Fruit fly (Drosophila melanogaster) whole organism, embryonic: ENCODE data around the gene papi.

Experiments
- BtbVII ChIP-seq: fragments of 200-800 bp; sonication (Bioruptor generic); optimal IDR thresholded peaks from 3 replicates; lab custom pipeline; 2017; ENCODE audit warnings: missing biosample characterization, mild to moderate bottlenecking, missing genetic modification characterization
- CG10654 ChIP-seq: fragments of 200-800 bp; sonication (Bioruptor generic); optimal IDR thresholded peaks from 2 replicates; lab custom pipeline; 2016; ENCODE audit warnings: missing biosample characterization, missing genetic modification characterization
- CG10979 ChIP-seq: fragments of 200-800 bp; sonication (Bioruptor generic); optimal IDR thresholded peaks from 2 replicates; lab custom pipeline; 2018; ENCODE audit warnings: missing biosample characterization, mild to moderate bottlenecking, missing genetic modification characterization, moderate library complexity
- CG13894 ChIP-seq: fragments of 200-800 bp; sonication (Bioruptor generic); optimal IDR thresholded peaks from 3 replicates; lab custom pipeline; 2018; ENCODE audit warnings: missing biosample characterization, mild to moderate bottlenecking, missing genetic modification characterization, moderate library complexity
- CG14014 ChIP-seq: fragments of 200-800 bp; sonication (Bioruptor generic); IDR thresholded peaks from 2 replicates; pipeline ENCODE4 v1.3.6; 2022; ENCODE audit warnings: missing biosample characterization, missing genetic modification characterization
- CG14710 ChIP-seq: fragments of 200-800 bp; sonication (Bioruptor generic); optimal IDR thresholded peaks from 3 replicates; lab custom pipeline; 2019; ENCODE audit warnings: missing biosample characterization, mild to moderate bottlenecking, missing genetic modification characterization, moderate library complexity
- CG14965 ChIP-seq: fragments of 200-800 bp; sonication (Bioruptor generic); optimal IDR thresholded peaks from 2 replicates; lab custom pipeline; 2016; ENCODE audit warnings: missing biosample characterization, missing genetic modification characterization, borderline replicate concordance
- CG17359 ChIP-seq: fragments of 200-800 bp; sonication (Bioruptor generic); optimal IDR thresholded peaks from 3 replicates; lab custom pipeline; 2018; ENCODE audit warnings: missing biosample characterization, mild to moderate bottlenecking, missing genetic modification characterization, moderate library complexity
- CG2712 ChIP-seq: fragments of 200-800 bp; optimal IDR thresholded peaks from 3 replicates; lab custom pipeline; 2019; ENCODE audit warnings: missing biosample characterization, mild to moderate bottlenecking, missing genetic modification characterization, moderate library complexity
- CG30403 ChIP-seq: fragments of 200-800 bp; sonication (Bioruptor generic); optimal IDR thresholded peaks from 3 replicates; lab custom pipeline; 2016; ENCODE audit warnings: missing biosample characterization, missing genetic modification characterization
- CG34376 ChIP-seq: fragments of 200-800 bp; sonication (Bioruptor generic); optimal IDR thresholded peaks from 2 replicates; lab custom pipeline; 2018; ENCODE audit warnings: missing biosample characterization, mild to moderate bottlenecking, missing genetic modification characterization
- CG3726 ChIP-seq: fragments of 200-800 bp; sonication (Bioruptor generic); IDR thresholded peaks from 3 replicates; pipeline ENCODE4, ENCODE4 v1.3.6; 2022; ENCODE audit warnings: missing biosample characterization, missing genetic modification characterization
- CG5245 ChIP-seq: fragments of 200-800 bp; sonication (Bioruptor generic); optimal IDR thresholded peaks from 3 replicates; lab custom pipeline; 2016; ENCODE audit warnings: missing biosample characterization, missing genetic modification characterization
- CG6175 ChIP-seq: fragments of 200-800 bp; sonication (Bioruptor generic); IDR thresholded peaks from 3 replicates; pipeline ENCODE4 v1.3.6; 2022; ENCODE audit warnings: missing biosample characterization, missing genetic modification characterization
- CG6791 ChIP-seq: fragments of 200-800 bp; sonication (Bioruptor generic); IDR thresholded peaks from 3 replicates; pipeline ENCODE4 v1.3.6; 2022; ENCODE audit warnings: missing biosample characterization, missing genetic modification characterization; ENCODE audit not compliant: partially characterized antibody
- CG6854 ChIP-seq: fragments of 200-800 bp; sonication (Bioruptor generic); optimal IDR thresholded peaks from 3 replicates; lab custom pipeline; 2017; ENCODE audit warnings: missing biosample characterization, mild to moderate bottlenecking, missing genetic modification characterization
- CG7556 ChIP-seq: fragments of 200-800 bp; sonication (Bioruptor generic); optimal IDR thresholded peaks from 2 replicates; lab custom pipeline; 2017; ENCODE audit warnings: missing biosample characterization, mild to moderate bottlenecking, missing genetic modification characterization
- CG7987 ChIP-seq: fragments of 200-800 bp; sonication (Bioruptor generic); optimal IDR thresholded peaks from 2 replicates; lab custom pipeline; 2018; ENCODE audit warnings: missing biosample characterization, mild to moderate bottlenecking, missing genetic modification characterization, moderate library complexity
- CG8924 ChIP-seq: fragments of 200-800 bp; optimal IDR thresholded peaks from 3 replicates; lab custom pipeline; 2019; ENCODE audit warnings: missing biosample characterization, mild to moderate bottlenecking, missing genetic modification characterization, moderate library complexity
- CkIIα-i1 ChIP-seq: fragments of 200-800 bp; sonication (Bioruptor generic); IDR thresholded peaks from 2 replicates; pipeline ENCODE4 v1.3.6; 2022; ENCODE audit warnings: missing biosample characterization, missing genetic modification characterization
- D19B ChIP-seq: fragments of 200-800 bp; sonication (Bioruptor generic); optimal IDR thresholded peaks from 2 replicates; lab custom pipeline; 2017; ENCODE audit warnings: missing biosample characterization, mild to moderate bottlenecking, missing genetic modification characterization
- Dad ChIP-seq: fragments of 200-800 bp; sonication (Bioruptor generic); optimal IDR thresholded peaks from 3 replicates; lab custom pipeline; 2016; ENCODE audit warnings: missing biosample characterization, missing genetic modification characterization
- Dip3 ChIP-seq: fragments of 200-800 bp; sonication (Bioruptor generic); optimal IDR thresholded peaks from 3 replicates; lab custom pipeline; 2016; ENCODE audit warnings: missing biosample characterization, missing genetic modification characterization
- Dp ChIP-seq: fragments of 200-800 bp; sonication (Bioruptor generic); optimal IDR thresholded peaks from 2 replicates; lab custom pipeline; 2018; ENCODE audit warnings: missing biosample characterization, mild to moderate bottlenecking, missing genetic modification characterization, moderate library complexity
- Hmr ChIP-seq: fragments of 200-800 bp; sonication (Bioruptor generic); optimal IDR thresholded peaks from 3 replicates; lab custom pipeline; 2017; ENCODE audit warnings: mild to moderate bottlenecking, missing biosample characterization, missing genetic modification reagents, missing genetic modification characterization
- Hr39 ChIP-seq: fragments of >200 bp; optimal IDR thresholded peaks from 2 replicates; lab custom pipeline; 2017
- Med ChIP-seq: fragments of 200-800 bp; sonication (Bioruptor generic); peaks from one replicate; lab custom pipeline; 2016; ENCODE audit warnings: missing biosample characterization, missing genetic modification characterization, mild to moderate bottlenecking, inconsistent platforms, moderate library complexity
- Nf-YA ChIP-seq: fragments of 200-800 bp; sonication (Bioruptor generic); IDR thresholded peaks from 2 replicates; pipeline ENCODE4 v1.3.6; 2022; ENCODE audit warnings: missing biosample characterization, missing genetic modification characterization
- Optix ChIP-seq: fragments of 200-800 bp; sonication (Bioruptor generic); IDR thresholded peaks from 3 replicates; pipeline ENCODE4 v1.3.6; 2022; ENCODE audit warnings: missing biosample characterization, missing genetic modification characterization
- Rx ChIP-seq: fragments of 200-800 bp; sonication (Bioruptor generic); IDR thresholded peaks from 2 replicates; pipeline ENCODE4 v1.3.6; 2022; ENCODE audit warnings: missing biosample characterization, missing genetic modification characterization
- TFAM ChIP-seq: fragments of 200-800 bp; sonication (Bioruptor generic); optimal IDR thresholded peaks from 2 replicates; lab custom pipeline; 2017; ENCODE audit warnings: missing biosample characterization, missing genetic modification characterization, inconsistent platforms
- abd-A ChIP-seq: fragments of 200-800 bp; sonication (Bioruptor generic); optimal IDR thresholded peaks from 3 replicates; lab custom pipeline; 2019; ENCODE audit warnings: missing biosample characterization, mild to moderate bottlenecking, missing genetic modification characterization, moderate library complexity
- al ChIP-seq: fragments of 200-800 bp; sonication (Bioruptor generic); IDR thresholded peaks from 2 replicates; pipeline ENCODE4 v1.3.6; 2022; ENCODE audit warnings: missing biosample characterization, missing genetic modification characterization
- aop ChIP-seq: fragments of 200-800 bp; sonication (Bioruptor generic); IDR thresholded peaks from 2 replicates; pipeline ENCODE4 v1.3.6; 2022; ENCODE audit warnings: missing biosample characterization, missing genetic modification characterization
- cad ChIP-seq: fragments of >200 bp; optimal IDR thresholded peaks from 2 replicates; lab custom pipeline; 2017; ENCODE audit warnings: missing biosample characterization, missing genetic modification characterization
- croc ChIP-seq: fragments of 200-800 bp; sonication (Bioruptor generic); conservative IDR thresholded peaks from 3 replicates; pipeline ENCODE4 v1.3.6; 2022; ENCODE audit warnings: missing biosample characterization, missing genetic modification characterization
- dati ChIP-seq: fragments of 200-800 bp; sonication (Bioruptor generic); IDR thresholded peaks from 2 replicates; pipeline ENCODE4 v1.3.6; 2022; ENCODE audit warnings: missing biosample characterization, missing genetic modification characterization
- disco-r ChIP-seq: fragments of 200-800 bp; sonication (Bioruptor generic); optimal IDR thresholded peaks from 2 replicates; lab custom pipeline; 2016; ENCODE audit warnings: missing biosample characterization, missing genetic modification characterization
- fd3F ChIP-seq: fragments of 200-800 bp; sonication (Bioruptor generic); optimal IDR thresholded peaks from 2 replicates; lab custom pipeline; 2018; ENCODE audit warnings: missing biosample characterization, mild to moderate bottlenecking, missing genetic modification characterization, moderate library complexity
- fru ChIP-seq: fragments of >200 bp; optimal IDR thresholded peaks from 2 replicates; lab custom pipeline; 2017
- kni ChIP-seq: fragments of 200-800 bp; sonication (Bioruptor generic); optimal IDR thresholded peaks from 3 replicates; lab custom pipeline; 2017; ENCODE audit warnings: mild to moderate bottlenecking, missing biosample characterization, missing genetic modification reagents, missing genetic modification characterization
- onecut ChIP-seq: fragments of 200-800 bp; sonication (Bioruptor generic); IDR thresholded peaks from 2 replicates; pipeline ENCODE4 v1.3.6; 2022; ENCODE audit warnings: missing biosample characterization, missing genetic modification characterization
- otp ChIP-seq: fragments of 200-800 bp; sonication (Bioruptor generic); IDR thresholded peaks from 3 replicates; pipeline ENCODE4, ENCODE4 v1.3.6; 2022; ENCODE audit warnings: missing biosample characterization, missing genetic modification characterization
- scrt ChIP-seq: fragments of 200-800 bp; sonication (Bioruptor generic); optimal IDR thresholded peaks from 2 replicates; lab custom pipeline; 2018; ENCODE audit warnings: missing biosample characterization, mild to moderate bottlenecking, missing genetic modification characterization, moderate library complexity
- sens ChIP-seq: fragments of 200-800 bp; sonication (Bioruptor generic); peaks from one replicate; lab custom pipeline; 2016; ENCODE audit warnings: missing biosample characterization, missing genetic modification characterization
- slou ChIP-seq: fragments of 200-800 bp; sonication (Bioruptor generic); optimal IDR thresholded peaks from 3 replicates; lab custom pipeline; 2016; ENCODE audit warnings: missing biosample characterization, missing genetic modification characterization
- sob ChIP-seq: fragments of 200-800 bp; sonication (Bioruptor generic); IDR thresholded peaks from 2 replicates; pipeline ENCODE4 v1.3.6; 2022; ENCODE audit warnings: missing biosample characterization, missing genetic modification characterization
- sr ChIP-seq: fragments of 200-800 bp; sonication (Bioruptor generic); IDR thresholded peaks from 3 replicates; pipeline ENCODE4 v1.3.6; 2022; ENCODE audit warnings: missing biosample characterization, missing genetic modification characterization
- tap ChIP-seq: fragments of 200-800 bp; optimal IDR thresholded peaks from 3 replicates; lab custom pipeline; 2019; ENCODE audit warnings: missing biosample characterization, mild to moderate bottlenecking, missing genetic modification characterization, moderate library complexity
- tgo ChIP-seq: fragments of 200-800 bp; sonication (Bioruptor generic); IDR thresholded peaks from 3 replicates; pipeline ENCODE4 v1.3.6; 2022; ENCODE audit warnings: missing biosample characterization, missing genetic modification characterization
- tio ChIP-seq: fragments of 200-800 bp; sonication (Bioruptor generic); optimal IDR thresholded peaks from 2 replicates; lab custom pipeline; 2017; ENCODE audit warnings: missing biosample characterization, missing genetic modification characterization, inconsistent platforms
- tx ChIP-seq: fragments of 200-800 bp; sonication (Bioruptor generic); optimal IDR thresholded peaks from 2 replicates; lab custom pipeline; 2016; ENCODE audit warnings: missing biosample characterization, missing genetic modification characterization
- vnd ChIP-seq: fragments of 200-800 bp; sonication (Bioruptor generic); IDR thresholded peaks from 3 replicates; pipeline ENCODE4 v1.3.6; 2022; ENCODE audit warnings: missing biosample characterization, missing genetic modification characterization; ENCODE audit not compliant: partially characterized antibody

Gene papi

dm6 chr2L:2192123-2192601 is 28.4 kb upstream of the papi start, which contains the start of gene CG10874 (continued):
- no peak for TF ChIP-seq otp
- no peak for TF ChIP-seq Dad (GFP tag; lab: Kevin White, UChicago)
- no peak for TF ChIP-seq CG6791 (GFP tag; lab: Robert Waterston, UW)
- no peak for TF ChIP-seq tio (GFP tag; lab: Kevin White, UChicago)
- TF ChIP-seq CG13894 (tag; lab: Kevin White, UChicago): peak; percentile 66
- no peak for TF ChIP-seq tx
- no peak for TF ChIP-seq BtbVII (GFP tag; lab: Kevin White, UChicago)
- TF ChIP-seq dati (GFP tag; lab: Robert Waterston, UW): no peak
- TF ChIP-seq onecut (GFP tag; lab: Robert Waterston, UW): no peak
- no peak for TF ChIP-seq scrt (GFP tag; lab: Kevin White, UChicago)
- peak; percentile 52 for TF ChIP-seq CG2712 (tag; lab: Kevin White, UChicago)
- no peak for TF ChIP-seq croc
- TF ChIP-seq disco-r (GFP tag; lab: Kevin White, UChicago): no peak
- TF ChIP-seq aop (GFP tag; lab: Robert Waterston, UW): no peak
- no peak for TF ChIP-seq CkIIα-i1 (GFP tag; lab: Robert Waterston, UW)
- TF ChIP-seq CG6854: no peak
- TF ChIP-seq tgo: no peak
- TF ChIP-seq al (GFP tag; lab: Robert Waterston, UW): no peak
- no peak for TF ChIP-seq sob (GFP tag; lab: Robert Waterston, UW)
- TF ChIP-seq CG7987 (GFP tag; lab: Kevin White, UChicago): no peak
- TF ChIP-seq Nf-YA (GFP tag; lab: Robert Waterston, UW): no peak
- no peak for TF ChIP-seq Optix (GFP tag; lab: Robert Waterston, UW)
- no peak for TF ChIP-seq CG5245 (GFP tag; lab: Kevin White, UChicago)
- no peak for TF ChIP-seq CG14014 (GFP tag; lab: Robert Waterston, UW)
- TF ChIP-seq Dp: peak; percentile 99
- TF ChIP-seq tap (tag; lab: Kevin White, UChicago): no peak
- TF ChIP-seq CG3726 (GFP tag; lab: Robert Waterston, UW): no peak
- TF ChIP-seq kni (GFP tag; lab: Kevin White, UChicago): no peak
- TF ChIP-seq slou: peak; percentile 34
- TF ChIP-seq CG34376: no peak
- no peak for TF ChIP-seq fd3F (GFP tag; lab: Kevin White, UChicago)
- TF ChIP-seq fru (lab: Kevin White, UChicago): no peak
- no peak for TF ChIP-seq CG14965 (GFP tag; lab: Kevin White, UChicago)
- TF ChIP-seq D19B (GFP tag; lab: Kevin White, UChicago): peak; percentile 95
- TF ChIP-seq CG8924 (tag; lab: Kevin White, UChicago): no peak
- TF ChIP-seq CG7556 (GFP tag; lab: Kevin White, UChicago): no peak
- no peak for TF ChIP-seq CG17359 (tag; lab: Kevin White, UChicago)
- TF ChIP-seq Hmr (GFP tag; lab: Kevin White, UChicago): peak; percentile 55
- TF ChIP-seq CG30403 (GFP tag; lab: Kevin White, UChicago): no peak
- TF ChIP-seq TFAM (GFP tag; lab: Kevin White, UChicago): no peak
- no peak for TF ChIP-seq Rx (GFP tag; lab: Robert Waterston, UW)
- TF ChIP-seq sr (GFP tag; lab: Robert Waterston, UW): no peak
- peak; percentile 57 for TF ChIP-seq abd-A (tag; lab: Kevin White, UChicago)
- no peak for TF ChIP-seq cad
- TF ChIP-seq Hr39: no peak
- peak; percentile 65 for TF ChIP-seq sens (GFP tag; lab: Kevin White, UChicago)
- TF ChIP-seq Dip3 (GFP tag; lab: Kevin White, UChicago): no peak
- peak; percentile 4 for TF ChIP-seq CG10979 (tag; lab: Kevin White, UChicago)
- peak; percentile 74 for TF ChIP-seq Med (GFP tag; lab: Kevin White, UChicago)
- TF ChIP-seq CG14710 (tag; lab: Kevin White, UChicago): peak; percentile 100
- no peak for TF ChIP-seq vnd (GFP tag; lab: Robert Waterston, UW)
- no peak for TF ChIP-seq CG6175 (GFP tag; lab: Robert Waterston, UW)
- no peak for TF ChIP-seq CG10654 (GFP tag; lab: Kevin White, UChicago)
